Fruit fly (Drosophila melanogaster): ENCODE data around the gene Pfas.
A peak's percentile ranks its signal among the peaks of the same experiment; 100 is the strongest.

dm6 chr2L:6050575-6050974, 4.7 kb upstream of the Pfas start, which contains the start of gene CG9135:
- no peak for TF ChIP-seq CG8478 (optimal IDR thresholded peaks at IDR 0.05)
- peak in 1 of 2 experiments; percentile 20 for TF ChIP-seq CTCF (optimal IDR thresholded peaks at IDR 0.05)
